Fruit fly (Drosophila melanogaster) whole organism, embryonic: ENCODE data around the gene Lmx1a.
A peak's percentile ranks its signal among the peaks of the same experiment; 100 is the strongest.

Source experiments
- CG11695 ChIP-seq: fragments of 200-800 bp; sonication (Bioruptor generic); IDR thresholded peaks from 3 replicates; pipeline ENCODE4 v1.3.6; 2022; ENCODE audit warnings: missing biosample characterization, missing genetic modification characterization
- CG12299 ChIP-seq: fragments of 200-800 bp; sonication (Bioruptor generic); optimal IDR thresholded peaks from 2 replicates; lab custom pipeline; 2018; ENCODE audit warnings: missing biosample characterization, mild to moderate bottlenecking, missing genetic modification characterization
- CG12744 ChIP-seq: fragments of 200-800 bp; sonication (Bioruptor generic); optimal IDR thresholded peaks from 2 replicates; lab custom pipeline; 2016; ENCODE audit warnings: missing biosample characterization, missing genetic modification characterization
- CG17328 ChIP-seq: fragments of 200-800 bp; sonication (Bioruptor generic); IDR thresholded peaks from 2 replicates; pipeline ENCODE4 v1.3.6; 2022; ENCODE audit warnings: missing biosample characterization, missing genetic modification characterization
- CG17361 ChIP-seq: fragments of 200-800 bp; sonication (Bioruptor generic); IDR thresholded peaks from 3 replicates; pipeline ENCODE4 v1.3.6; 2022; ENCODE audit warnings: missing biosample characterization, missing genetic modification characterization
- CG30403 ChIP-seq: fragments of 200-800 bp; sonication (Bioruptor generic); optimal IDR thresholded peaks from 3 replicates; lab custom pipeline; 2016; ENCODE audit warnings: missing biosample characterization, missing genetic modification characterization
- CG31224 ChIP-seq: fragments of 200-800 bp; sonication (Bioruptor generic); IDR thresholded peaks from 2 replicates; pipeline ENCODE4 v1.3.6; 2022; ENCODE audit warnings: missing biosample characterization, missing genetic modification characterization
- CG3407 ChIP-seq: fragments of 200-800 bp; sonication (Bioruptor generic); optimal IDR thresholded peaks from 2 replicates; lab custom pipeline; 2018; ENCODE audit warnings: missing biosample characterization, mild to moderate bottlenecking, missing genetic modification characterization
- CG4854 ChIP-seq: fragments of 200-800 bp; sonication (Bioruptor generic); optimal IDR thresholded peaks from 2 replicates; lab custom pipeline; 2016; ENCODE audit warnings: missing biosample characterization, missing genetic modification characterization, inconsistent platforms
- CG6689 ChIP-seq: fragments of 200-800 bp; sonication (Bioruptor generic); IDR thresholded peaks from 2 replicates; pipeline ENCODE4 v1.3.6; 2022; ENCODE audit warnings: missing biosample characterization, missing genetic modification characterization
- CG7987 ChIP-seq: fragments of 200-800 bp; sonication (Bioruptor generic); optimal IDR thresholded peaks from 2 replicates; lab custom pipeline; 2018; ENCODE audit warnings: missing biosample characterization, mild to moderate bottlenecking, missing genetic modification characterization, moderate library complexity
- CTCF ChIP-seq: fragments of 200-800 bp; sonication (Bioruptor generic); optimal IDR thresholded peaks from 2 replicates; lab custom pipeline; 2017; ENCODE audit warnings: missing biosample characterization, mild to moderate bottlenecking, missing genetic modification characterization, moderate library complexity
- Ets65A ChIP-seq: fragments of 200-800 bp; sonication (Bioruptor generic); peaks from one replicate; lab custom pipeline; 2016; ENCODE audit warnings: missing biosample characterization, missing genetic modification characterization
- Ets97D ChIP-seq: fragments of 200-800 bp; sonication (Bioruptor generic); optimal IDR thresholded peaks from 3 replicates; lab custom pipeline; 2016; ENCODE audit warnings: missing biosample characterization, missing genetic modification characterization
- HLH4C ChIP-seq: fragments of 200-800 bp; sonication (Bioruptor generic); IDR thresholded peaks from 3 replicates; pipeline ENCODE4 v1.3.6; 2022; ENCODE audit warnings: missing biosample characterization, missing genetic modification characterization; ENCODE audit not compliant: partially characterized antibody
- HLHmδ ChIP-seq: fragments of 200-800 bp; sonication (Bioruptor generic); optimal IDR thresholded peaks from 2 replicates; lab custom pipeline; 2018; ENCODE audit warnings: missing biosample characterization, mild to moderate bottlenecking, missing genetic modification characterization, moderate library complexity
- HmgD ChIP-seq: fragments of 200-800 bp; sonication (Bioruptor generic); optimal IDR thresholded peaks from 3 replicates; lab custom pipeline; 2016; ENCODE audit warnings: missing biosample characterization, missing genetic modification characterization
- Med ChIP-seq: fragments of 200-800 bp; sonication (Bioruptor generic); peaks from one replicate; lab custom pipeline; 2016; ENCODE audit warnings: missing biosample characterization, missing genetic modification characterization, mild to moderate bottlenecking, inconsistent platforms, moderate library complexity
- Opbp ChIP-seq: fragments of 200-800 bp; sonication (Bioruptor generic); IDR thresholded peaks from 3 replicates; pipeline ENCODE4 v1.3.6; 2022; ENCODE audit warnings: missing biosample characterization, missing genetic modification characterization; ENCODE audit not compliant: partially characterized antibody
- Spps ChIP-seq: fragments of 200-800 bp; sonication (Bioruptor generic); optimal IDR thresholded peaks from 2 replicates; lab custom pipeline; 2018; ENCODE audit warnings: missing biosample characterization, mild to moderate bottlenecking, missing genetic modification characterization
- danr ChIP-seq: fragments of 200-800 bp; sonication (Bioruptor generic); IDR thresholded peaks from 2 replicates; pipeline ENCODE4 v1.3.6; 2022; ENCODE audit warnings: missing biosample characterization, missing genetic modification characterization
- ham ChIP-seq: fragments of 200-800 bp; sonication (Bioruptor generic); IDR thresholded peaks from 2 replicates; pipeline ENCODE4 v1.3.6; 2022; ENCODE audit warnings: missing biosample characterization, missing genetic modification characterization
- hkb ChIP-seq, 2 experiments: fragments of 200-800 bp in 1 of 2; fragments of >200 bp in 1 of 2; sonication (Bioruptor generic) in 1 of 2; IDR thresholded peaks in 1 of 2; optimal IDR thresholded peaks in 1 of 2; 2 replicates each; pipeline versions ENCODE4 v1.3.6 to Lab custom; 2017 to 2022; ENCODE audit warnings: missing biosample characterization in 1 of 2, missing genetic modification characterization in 1 of 2
- lbe ChIP-seq: fragments of 200-800 bp; sonication (Bioruptor generic); optimal IDR thresholded peaks from 2 replicates; lab custom pipeline; 2016; ENCODE audit warnings: missing biosample characterization, mild to moderate bottlenecking, missing genetic modification characterization
- pros ChIP-seq: fragments of 200-800 bp; sonication (Bioruptor generic); optimal IDR thresholded peaks from 3 replicates; lab custom pipeline; 2019; ENCODE audit warnings: missing biosample characterization, mild to moderate bottlenecking, missing genetic modification characterization, moderate library complexity
- pzg ChIP-seq: fragments of 200-800 bp; sonication (Bioruptor generic); optimal IDR thresholded peaks from 3 replicates; lab custom pipeline; 2018; ENCODE audit warnings: missing biosample characterization, mild to moderate bottlenecking, missing genetic modification characterization, moderate library complexity
- sima ChIP-seq: fragments of 200-800 bp; sonication (Bioruptor generic); optimal IDR thresholded peaks from 2 replicates; lab custom pipeline; 2016; ENCODE audit warnings: missing biosample characterization, missing genetic modification characterization
- tna ChIP-seq: fragments of 200-800 bp; sonication (Bioruptor generic); IDR thresholded peaks from 2 replicates; pipeline ENCODE4 v1.3.6; 2022; ENCODE audit warnings: missing biosample characterization, missing genetic modification characterization; ENCODE audit not compliant: partially characterized antibody
- unc-4 ChIP-seq: fragments of 200-800 bp; sonication (Bioruptor generic); IDR thresholded peaks from 2 replicates; pipeline ENCODE4 v1.3.6; 2022; ENCODE audit warnings: missing biosample characterization, missing genetic modification characterization; ENCODE audit not compliant: partially characterized antibody
- zfh1 ChIP-seq: fragments of 200-800 bp; sonication (Bioruptor generic); IDR thresholded peaks from 3 replicates; pipeline ENCODE4 v1.3.6; 2022; ENCODE audit warnings: missing biosample characterization, missing genetic modification characterization

Gene Lmx1a

dm6 chr3L:12374420-12374819, 45.4 kb downstream of the Lmx1a start (continued):
- TF ChIP-seq hkb (optimal IDR thresholded peaks at IDR 0.05; lab: Kevin White, UChicago) (no peak), hkb (GFP tag; IDR thresholded peaks at IDR 0.05; lab: Robert Waterston, UW) (0 out of 2 replicates have a peak, but pooled peaks have one; percentile 33)

- TF ChIP-seq lbe (GFP tag; lab: Kevin White, UChicago) (no peak), Ets97D (GFP tag; lab: Kevin White, UChicago) (peak; percentile 8), CG12744 (no peak), CG6689 (GFP tag; lab: Robert Waterston, UW) (no peak), zfh1 (0 out of 3 replicates have a peak, but pooled peaks have one; percentile 15), Opbp (no peak), HLH4C (no peak), CG3407 (GFP tag; lab: Kevin White, UChicago) (no peak), sima (GFP tag; lab: Kevin White, UChicago) (no peak), tna (GFP tag; lab: Robert Waterston, UW) (no peak), pros (GFP tag; lab: Kevin White, UChicago) (no peak), HLHmδ (GFP tag; lab: Kevin White, UChicago) (no peak), Ets65A (GFP tag; lab: Kevin White, UChicago) (no peak), CG12299 (no peak), CG11695 (no peak), Spps (no peak), CTCF (GFP tag; lab: Kevin White, UChicago) (peak; percentile 82), CG17361 (no peak), CG4854 (GFP tag; lab: Kevin White, UChicago) (no peak), Med (GFP tag; lab: Kevin White, UChicago) (peak; percentile 48), CG31224 (GFP tag; lab: Robert Waterston, UW) (no peak), HmgD (GFP tag; lab: Kevin White, UChicago) (no peak), danr (GFP tag; lab: Robert Waterston, UW) (no peak), CG17328 (GFP tag; lab: Robert Waterston, UW) (0 out of 2 replicates have a peak, but pooled peaks have one; percentile 12), ham (GFP tag; lab: Robert Waterston, UW) (no peak), unc-4 (GFP tag; lab: Robert Waterston, UW) (no peak), CG7987 (no peak), pzg (GFP tag; lab: Kevin White, UChicago) (no peak), CG30403 (GFP tag; lab: Kevin White, UChicago) (no peak)
Observed at dm6 chr3L:12380592-12380991, 51.6 kb downstream of the Lmx1a start.
